Worm (Caenorhabditis elegans) whole organism, L2 larva: Measurements from ENCODE around the gene rrc-1.

Source experiments
- ama-1 ChIP-seq: fragments of 150-350 bp; optimal IDR thresholded peaks from 2 replicates; lab custom pipeline; 2018; ENCODE audit warnings: inconsistent platforms
- blmp-1 ChIP-seq: sonication (generic microtip); optimal IDR thresholded peaks from 2 replicates; lab custom pipeline; 2017; ENCODE audit warnings: missing genetic modification characterization, mild to moderate bottlenecking, missing compliant biosample characterization, antibody characterized with exemption, moderate library complexity; ENCODE audit not compliant: insufficient read depth
- crh-2 ChIP-seq: sonication (generic microtip); optimal IDR thresholded peaks from 2 replicates; lab custom pipeline; 2017; ENCODE audit warnings: missing biosample characterization, missing genetic modification characterization
- egl-27 ChIP-seq: sonication (generic microtip); optimal IDR thresholded peaks from 3 replicates; lab custom pipeline; 2017; ENCODE audit warnings: missing biosample characterization, missing genetic modification reagents, missing genetic modification characterization
- elt-3 ChIP-seq: sonication (generic microtip); optimal IDR thresholded peaks from 2 replicates; lab custom pipeline; 2017; ENCODE audit warnings: missing biosample characterization, missing genetic modification characterization
- lin-39 ChIP-seq: fragments of 150-350 bp; optimal IDR thresholded peaks from 2 replicates; lab custom pipeline; 2014; ENCODE audit warnings: missing biosample characterization, missing genetic modification reagents, missing genetic modification characterization
- mbf-1 ChIP-seq: sonication (generic microtip); optimal IDR thresholded peaks from 2 replicates; lab custom pipeline; 2017; ENCODE audit warnings: missing biosample characterization, missing genetic modification characterization
- mdl-1 ChIP-seq, 2 experiments: fragments of 150-350 bp in 1 of 2; sonication (generic microtip) in 1 of 2; optimal IDR thresholded peaks; 2 replicates each; lab custom pipeline; 2017; ENCODE audit warnings: missing biosample characterization in 2 of 2, missing genetic modification characterization in 2 of 2
- nhr-77 ChIP-seq: fragments of 150-350 bp; optimal IDR thresholded peaks from 2 replicates; lab custom pipeline; 2014; ENCODE audit warnings: missing biosample characterization, missing genetic modification characterization
- skn-1 ChIP-seq: sonication (generic microtip); optimal IDR thresholded peaks from 2 replicates; lab custom pipeline; 2017; ENCODE audit warnings: missing biosample characterization, missing genetic modification characterization
- sma-3 ChIP-seq: sonication (generic microtip); optimal IDR thresholded peaks from 2 replicates; lab custom pipeline; 2016; ENCODE audit warnings: missing genetic modification reagents, missing genetic modification characterization, missing compliant biosample characterization

- TF ChIP-seq elt-3 (tag; lab: Kevin White, UChicago), result no peak
- no peak for TF ChIP-seq lin-39 (tag; lab: Kevin White, UChicago)
- TF ChIP-seq nhr-77 (tag; lab: Kevin White, UChicago), result no peak
- TF ChIP-seq mdl-1 (tag; optimal IDR thresholded peaks at IDR 0.05; lab: Kevin White, UChicago), result no peak
- TF ChIP-seq mbf-1 (tag; lab: Kevin White, UChicago), result no peak
- TF ChIP-seq egl-27 (tag; lab: Kevin White, UChicago), result no peak
- no peak for TF ChIP-seq sma-3 (GFP tag; lab: Kevin White, UChicago)
- TF ChIP-seq crh-2 (tag; lab: Kevin White, UChicago), result no peak
- TF ChIP-seq skn-1 (tag; lab: Kevin White, UChicago), result no peak
- TF ChIP-seq ama-1 (lab: Kevin White, UChicago), result no peak
- no peak for TF ChIP-seq blmp-1 (tag; lab: Kevin White, UChicago)
Observed at ce11 chrX:9805426-9805825, 25.7 kb downstream of the rrc-1 start.
